Worm (Caenorhabditis elegans) whole organism, early embryonic: ENCODE measurements around the gene enpl-1.

Experiments
- B0310.2 ChIP-seq: sonication (generic microtip); optimal IDR thresholded peaks from 2 replicates; lab custom pipeline; 2016; ENCODE audit warnings: mild to moderate bottlenecking, missing genetic modification characterization, missing compliant biosample characterization
- F13C5.2 ChIP-seq: sonication (generic microtip); optimal IDR thresholded peaks from 2 replicates; lab custom pipeline; 2017; ENCODE audit warnings: mild to moderate bottlenecking, missing genetic modification characterization, inconsistent platforms, missing compliant biosample characterization
- aly-1 ChIP-seq: sonication (generic microtip); optimal IDR thresholded peaks from 2 replicates; lab custom pipeline; 2016; ENCODE audit warnings: missing genetic modification characterization, missing compliant biosample characterization
- ama-1 ChIP-seq: fragments of 150-350 bp; optimal IDR thresholded peaks from 2 replicates; lab custom pipeline; 2014
- ceh-13 ChIP-seq: fragments of 200-800 bp; sonication (Bioruptor generic); optimal IDR thresholded peaks from 2 replicates; lab custom pipeline; 2018; ENCODE audit warnings: mild to moderate bottlenecking, missing genetic modification characterization, missing compliant biosample characterization
- ceh-36 ChIP-seq: sonication (generic microtip); optimal IDR thresholded peaks from 2 replicates; lab custom pipeline; 2016; ENCODE audit warnings: missing genetic modification characterization, inconsistent platforms, missing compliant biosample characterization
- ets-7 ChIP-seq: sonication (generic microtip); optimal IDR thresholded peaks from 2 replicates; lab custom pipeline; 2016; ENCODE audit warnings: missing genotype, missing genetic modification characterization, missing compliant biosample characterization
- flt-1 ChIP-seq: fragments of 200-800 bp; sonication (Bioruptor generic); IDR thresholded peaks from 2 replicates; pipeline ENCODE4 v1.3.6; 2022; ENCODE audit warnings: missing genetic modification characterization, missing compliant biosample characterization
- hmbx-1 ChIP-seq: sonication (generic microtip); optimal IDR thresholded peaks from 2 replicates; lab custom pipeline; 2016; ENCODE audit warnings: mild to moderate bottlenecking, missing genetic modification characterization, missing compliant biosample characterization
- hmg-4 ChIP-seq: fragments of 200-800 bp; sonication (Bioruptor generic); optimal IDR thresholded peaks from 2 replicates; lab custom pipeline; 2018; ENCODE audit warnings: mild to moderate bottlenecking, missing genetic modification characterization, missing compliant biosample characterization
- hnd-1 ChIP-seq: sonication (generic microtip); optimal IDR thresholded peaks from 2 replicates; lab custom pipeline; 2016; ENCODE audit warnings: missing genetic modification characterization, missing compliant biosample characterization
- pes-1 ChIP-seq: fragments of 200-800 bp; sonication (Bioruptor generic); IDR thresholded peaks from 2 replicates; pipeline ENCODE4 v1.3.6; 2022; ENCODE audit warnings: missing genetic modification reagents, missing genetic modification characterization, missing compliant biosample characterization
- scrt-1 ChIP-seq: fragments of 200-800 bp; sonication (Bioruptor generic); IDR thresholded peaks from 2 replicates; pipeline ENCODE4 v1.3.6; 2022; ENCODE audit warnings: missing genetic modification characterization, missing compliant biosample characterization
- sea-1 ChIP-seq: fragments of 200-800 bp; sonication (Bioruptor generic); conservative IDR thresholded peaks from 2 replicates; pipeline ENCODE4 v1.3.6; 2022; ENCODE audit warnings: missing genetic modification characterization, missing compliant biosample characterization
- tbx-11 ChIP-seq: fragments of 200-800 bp; sonication (Bioruptor generic); IDR thresholded peaks from 2 replicates; pipeline ENCODE4 v1.3.6; 2022; ENCODE audit warnings: missing genetic modification characterization, missing compliant biosample characterization
- tbx-37 ChIP-seq: fragments of 200-800 bp; sonication (Bioruptor generic); conservative IDR thresholded peaks from 2 replicates; pipeline ENCODE4 v1.3.6; 2022; ENCODE audit warnings: missing genetic modification reagents, missing genetic modification characterization, missing compliant biosample characterization
- tra-4 ChIP-seq: sonication (generic microtip); optimal IDR thresholded peaks from 2 replicates; lab custom pipeline; 2017; ENCODE audit warnings: missing genetic modification characterization, missing compliant biosample characterization

The enpl-1 gene

ce11 chrIV:11130774-11131173, 11.7 kb downstream of the enpl-1 start:
- TF ChIP-seq pes-1 (GFP tag; lab: Robert Waterston, UW) = no peak
- no peak for TF ChIP-seq ama-1 (lab: Kevin White, UChicago)
- no peak for TF ChIP-seq tra-4 (tag; lab: Kevin White, UChicago)
- no peak for TF ChIP-seq flt-1 (GFP tag; lab: Robert Waterston, UW)
- no peak for TF ChIP-seq tbx-11
- no peak for TF ChIP-seq scrt-1 (GFP tag; lab: Robert Waterston, UW)

ce11 chrIV:11131268-11131667, 12.2 kb downstream of the enpl-1 start, which contains the start of gene ard-1:
Gene ard-1 (plus strand): TSS chrIV:11131279.
- TF ChIP-seq pes-1 (GFP tag; lab: Robert Waterston, UW) (no peak), ets-7 (no peak), flt-1 (GFP tag; lab: Robert Waterston, UW) (no peak), ama-1 (lab: Kevin White, UChicago) (peak; percentile 90), hnd-1 (tag; lab: Kevin White, UChicago) (no peak), tbx-11 (no peak), scrt-1 (GFP tag; lab: Robert Waterston, UW) (no peak), tbx-37 (GFP tag; lab: Robert Waterston, UW) (no peak), sea-1 (GFP tag; lab: Robert Waterston, UW) (no peak), B0310.2 (peak; percentile 63), F13C5.2 (tag; lab: Kevin White, UChicago) (no peak)

ce11 chrIV:11142314-11143227, 23.5 kb downstream of the enpl-1 start, which contains the start of gene skih-2:
Gene skih-2 (minus strand): TSS chrIV:11142364.
- no peak for TF ChIP-seq tbx-37 (GFP tag; lab: Robert Waterston, UW)

- TF ChIP-seq ceh-13 (GFP tag; lab: Kevin White, UChicago) (no peak), scrt-1 (GFP tag; lab: Robert Waterston, UW) (no peak), tbx-37 (GFP tag; lab: Robert Waterston, UW) (no peak)
Measured at ce11 chrIV:11143228-11143444, 24.0 kb downstream of the enpl-1 start, which contains the start of gene F01G4.4. Gene F01G4.4 (plus strand): TSS chrIV:11143345.

- no peak for TF ChIP-seq hnd-1 (tag; lab: Kevin White, UChicago)
- TF ChIP-seq tra-4 (tag; lab: Kevin White, UChicago) = no peak
- no peak for TF ChIP-seq flt-1 (GFP tag; lab: Robert Waterston, UW)
- no peak for TF ChIP-seq hmg-4
- no peak for TF ChIP-seq ama-1 (lab: Kevin White, UChicago)
- TF ChIP-seq ets-7 = no peak
- TF ChIP-seq sea-1 (GFP tag; lab: Robert Waterston, UW) = no peak
- TF ChIP-seq hmbx-1 (tag; lab: Kevin White, UChicago) = no peak
- no peak for TF ChIP-seq scrt-1 (GFP tag; lab: Robert Waterston, UW)
- no peak for TF ChIP-seq ceh-36 (tag; lab: Kevin White, UChicago)
- TF ChIP-seq tbx-37 (GFP tag; lab: Robert Waterston, UW) = no peak
- no peak for TF ChIP-seq tbx-11
- no peak for TF ChIP-seq F13C5.2 (tag; lab: Kevin White, UChicago)
- TF ChIP-seq aly-1 = no peak
- TF ChIP-seq pes-1 (GFP tag; lab: Robert Waterston, UW) = no peak
- TF ChIP-seq ceh-13 (GFP tag; lab: Kevin White, UChicago) = no peak
- no peak for TF ChIP-seq B0310.2
Measured at ce11 chrIV:11145929-11146339, 26.8 kb downstream of the enpl-1 start.

ce11 chrIV:11146492-11146891, 27.4 kb downstream of the enpl-1 start:
- no peak for TF ChIP-seq B0310.2
- no peak for TF ChIP-seq ceh-36 (tag; lab: Kevin White, UChicago)
- no peak for TF ChIP-seq pes-1 (GFP tag; lab: Robert Waterston, UW)
- TF ChIP-seq aly-1 = no peak
- TF ChIP-seq tbx-11 = no peak
- no peak for TF ChIP-seq ama-1 (lab: Kevin White, UChicago)
- no peak for TF ChIP-seq hnd-1 (tag; lab: Kevin White, UChicago)
- no peak for TF ChIP-seq tra-4 (tag; lab: Kevin White, UChicago)
- no peak for TF ChIP-seq ets-7
- TF ChIP-seq hmg-4 = no peak
- TF ChIP-seq hmbx-1 (tag; lab: Kevin White, UChicago) = no peak
- TF ChIP-seq tbx-37 (GFP tag; lab: Robert Waterston, UW) = no peak
- no peak for TF ChIP-seq ceh-13 (GFP tag; lab: Kevin White, UChicago)
- no peak for TF ChIP-seq sea-1 (GFP tag; lab: Robert Waterston, UW)
- TF ChIP-seq F13C5.2 (tag; lab: Kevin White, UChicago) = no peak
- no peak for TF ChIP-seq scrt-1 (GFP tag; lab: Robert Waterston, UW)
- no peak for TF ChIP-seq flt-1 (GFP tag; lab: Robert Waterston, UW)

- TF ChIP-seq sea-1 (GFP tag; lab: Robert Waterston, UW) = no peak
- no peak for TF ChIP-seq pes-1 (GFP tag; lab: Robert Waterston, UW)
Measured at ce11 chrIV:11146962-11147470, 27.9 kb downstream of the enpl-1 start, which contains the start of gene pigq-1. Gene pigq-1 (minus strand): TSS chrIV:11147247.

- TF ChIP-seq hnd-1 (tag; lab: Kevin White, UChicago) (no peak), B0310.2 (no peak), tbx-11 (no peak), hmg-4 (peak; percentile 31)
Measured at ce11 chrIV:11148788-11149366, 29.8 kb downstream of the enpl-1 start.
